Worm (Caenorhabditis elegans) whole organism, L1 larva: Measurements from ENCODE around the gene F42F12.3.

Experiments
- aha-1 ChIP-seq: fragments of 150-350 bp; optimal IDR thresholded peaks from 2 replicates; lab custom pipeline; 2014; ENCODE audit warnings: missing biosample characterization, missing genetic modification characterization
- ceh-82 ChIP-seq, 3 experiments: fragments of 150-350 bp in 1 of 3; sonication (generic microtip) in 2 of 3; optimal IDR thresholded peaks; 2 replicates each; lab custom pipeline; 2014 to 2017; ENCODE audit warnings: missing biosample characterization in 3 of 3, missing genetic modification characterization in 3 of 3
- nhr-12 ChIP-seq: sonication (generic microtip); optimal IDR thresholded peaks from 2 replicates; lab custom pipeline; 2017; ENCODE audit warnings: missing biosample characterization, missing genetic modification characterization
- nhr-237 ChIP-seq: fragments of 150-350 bp; optimal IDR thresholded peaks from 2 replicates; lab custom pipeline; 2014; ENCODE audit warnings: missing biosample characterization, missing genetic modification characterization
- nhr-71 ChIP-seq: sonication (generic microtip); optimal IDR thresholded peaks from 2 replicates; lab custom pipeline; 2016; ENCODE audit warnings: mild to moderate bottlenecking, missing genetic modification characterization, moderate library complexity, missing compliant biosample characterization
- pax-3 ChIP-seq: fragments of 200-800 bp; sonication (Bioruptor generic); optimal IDR thresholded peaks from 2 replicates; lab custom pipeline; 2018; ENCODE audit warnings: mild to moderate bottlenecking, missing genetic modification characterization, moderate library complexity, missing compliant biosample characterization
- zag-1 ChIP-seq: fragments of 150-350 bp; optimal IDR thresholded peaks from 2 replicates; lab custom pipeline; 2014; ENCODE audit warnings: missing biosample characterization, missing genetic modification characterization
- ztf-11 ChIP-seq, 2 experiments: sonication (generic microtip); optimal IDR thresholded peaks; 2 replicates each; lab custom pipeline; 2016 to 2017; ENCODE audit warnings: missing genetic modification characterization in 2 of 2, missing biosample characterization in 1 of 2, missing compliant biosample characterization in 1 of 2

- no peak for TF ChIP-seq ceh-82 (tag; optimal IDR thresholded peaks at IDR 0.05; lab: Kevin White, UChicago)
- no peak for TF ChIP-seq pax-3 (tag; lab: Kevin White, UChicago)
- no peak for TF ChIP-seq nhr-237 (tag; lab: Kevin White, UChicago)
- no peak for TF ChIP-seq nhr-12
- TF ChIP-seq nhr-71 (tag; lab: Kevin White, UChicago): no peak
- TF ChIP-seq ztf-11 (tag; optimal IDR thresholded peaks at IDR 0.05; lab: Kevin White, UChicago): no peak
- no peak for TF ChIP-seq zag-1
- no peak for TF ChIP-seq aha-1 (tag; lab: Kevin White, UChicago)
Observed at ce11 chrX:12304231-12304630, 46.1 kb upstream of the F42F12.3 start.
